Fruit fly (Drosophila melanogaster) whole organism, embryonic: ENCODE results near the gene witty.

Experiments
- Atf3 ChIP-seq: fragments of 200-800 bp; sonication (Bioruptor generic); optimal IDR thresholded peaks from 3 replicates; lab custom pipeline; 2016; ENCODE audit warnings: missing biosample characterization, missing genetic modification characterization
- CG10209 ChIP-seq: fragments of 200-800 bp; sonication (Bioruptor generic); optimal IDR thresholded peaks from 3 replicates; lab custom pipeline; 2017; ENCODE audit warnings: missing biosample characterization, mild to moderate bottlenecking, missing genetic modification characterization, missing genetic modification reagents
- CG10267 ChIP-seq: fragments of 200-800 bp; sonication (Bioruptor generic); optimal IDR thresholded peaks from 2 replicates; lab custom pipeline; 2018; ENCODE audit warnings: missing biosample characterization, mild to moderate bottlenecking, missing genetic modification characterization, moderate library complexity
- CG10274 ChIP-seq: fragments of 200-800 bp; sonication (Bioruptor generic); optimal IDR thresholded peaks from 3 replicates; lab custom pipeline; 2017; ENCODE audit warnings: missing biosample characterization, mild to moderate bottlenecking, missing genetic modification characterization
- CG10654 ChIP-seq: fragments of 200-800 bp; sonication (Bioruptor generic); optimal IDR thresholded peaks from 2 replicates; lab custom pipeline; 2016; ENCODE audit warnings: missing biosample characterization, missing genetic modification characterization
- CG1602 ChIP-seq: fragments of 200-800 bp; sonication (Bioruptor generic); optimal IDR thresholded peaks from 3 replicates; lab custom pipeline; 2016; ENCODE audit warnings: missing biosample characterization, missing genetic modification characterization
- CG1792 ChIP-seq: fragments of 200-800 bp; sonication (Bioruptor generic); optimal IDR thresholded peaks from 2 replicates; lab custom pipeline; 2016; ENCODE audit warnings: missing biosample characterization, missing genetic modification characterization
- CG18011 ChIP-seq: fragments of 200-800 bp; sonication (Bioruptor generic); optimal IDR thresholded peaks from 2 replicates; lab custom pipeline; 2017; ENCODE audit warnings: missing biosample characterization, missing genetic modification characterization, mild to moderate bottlenecking, moderate library complexity, missing genotype
- CG2678 ChIP-seq: fragments of 200-800 bp; sonication (Bioruptor generic); optimal IDR thresholded peaks from 3 replicates; lab custom pipeline; 2019; ENCODE audit warnings: missing biosample characterization, mild to moderate bottlenecking, missing genetic modification characterization, moderate library complexity
- CG31365 ChIP-seq: fragments of 200-800 bp; sonication (Bioruptor generic); optimal IDR thresholded peaks from 2 replicates; lab custom pipeline; 2018; ENCODE audit warnings: missing biosample characterization, mild to moderate bottlenecking, missing genetic modification characterization
- CG3163 ChIP-seq: fragments of 200-800 bp; sonication (Bioruptor generic); optimal IDR thresholded peaks from 3 replicates; lab custom pipeline; 2016; ENCODE audit warnings: missing biosample characterization, missing genetic modification characterization
- CG32532 ChIP-seq: fragments of 200-800 bp; sonication (Bioruptor generic); IDR thresholded peaks from 2 replicates; pipeline ENCODE4 v1.3.6; 2022; ENCODE audit warnings: missing biosample characterization, missing genetic modification characterization
- CG34224 ChIP-seq: fragments of 200-800 bp; sonication (Bioruptor generic); IDR thresholded peaks from 3 replicates; pipeline ENCODE4 v1.3.6; 2022; ENCODE audit warnings: missing biosample characterization, missing genetic modification characterization; ENCODE audit not compliant: partially characterized antibody
- CG42726 ChIP-seq: fragments of 200-800 bp; sonication (Bioruptor generic); IDR thresholded peaks from 2 replicates; pipeline ENCODE4 v1.3.6; 2022; ENCODE audit warnings: missing biosample characterization, missing genetic modification characterization; ENCODE audit not compliant: partially characterized antibody
- CG4424 ChIP-seq: fragments of 200-800 bp; sonication (Bioruptor generic); optimal IDR thresholded peaks from 3 replicates; lab custom pipeline; 2016; ENCODE audit warnings: missing biosample characterization, missing genetic modification characterization
- CG5953 ChIP-seq: fragments of 200-800 bp; sonication (Bioruptor generic); IDR thresholded peaks from 2 replicates; pipeline ENCODE4 v1.3.6; 2022; ENCODE audit warnings: missing biosample characterization, missing genetic modification characterization
- CG7963 ChIP-seq: fragments of 200-800 bp; sonication (Bioruptor generic); IDR thresholded peaks from 3 replicates; pipeline ENCODE4 v1.3.6; 2022; ENCODE audit warnings: missing biosample characterization, missing genetic modification characterization; ENCODE audit not compliant: partially characterized antibody
- Fer1 ChIP-seq: fragments of 200-800 bp; sonication (Bioruptor generic); optimal IDR thresholded peaks from 2 replicates; lab custom pipeline; 2017; ENCODE audit warnings: missing biosample characterization, mild to moderate bottlenecking, missing genetic modification characterization
- HmgZ ChIP-seq: fragments of 200-800 bp; sonication (Bioruptor generic); optimal IDR thresholded peaks from 2 replicates; lab custom pipeline; 2018; ENCODE audit warnings: missing biosample characterization, mild to moderate bottlenecking, missing genetic modification characterization
- Hr78 ChIP-seq, 2 experiments: fragments of 200-800 bp in 1 of 2; fragments of >200 bp in 1 of 2; sonication (Bioruptor generic) in 1 of 2; optimal IDR thresholded peaks; 2 replicates each; lab custom pipeline; 2017 to 2019; ENCODE audit warnings: missing biosample characterization in 2 of 2, missing genetic modification characterization in 2 of 2, mild to moderate bottlenecking in 1 of 2, moderate library complexity in 1 of 2
- Mad ChIP-seq: fragments of 200-800 bp; sonication (Bioruptor generic); optimal IDR thresholded peaks from 2 replicates; lab custom pipeline; 2016; ENCODE audit warnings: missing biosample characterization, missing genetic modification characterization
- Poxn ChIP-seq: fragments of 200-800 bp; sonication (Bioruptor generic); IDR thresholded peaks from 2 replicates; pipeline ENCODE4 v1.3.6; 2022; ENCODE audit warnings: missing biosample characterization, missing genetic modification characterization
- Six4 ChIP-seq: fragments of 200-800 bp; sonication (Bioruptor generic); optimal IDR thresholded peaks from 2 replicates; lab custom pipeline; 2016; ENCODE audit warnings: missing biosample characterization, missing genetic modification characterization
- Ssrp ChIP-seq: fragments of 200-800 bp; sonication (Bioruptor generic); optimal IDR thresholded peaks from 2 replicates; lab custom pipeline; 2018; ENCODE audit warnings: missing biosample characterization, mild to moderate bottlenecking, missing genetic modification characterization, moderate library complexity
- Xbp1 ChIP-seq: fragments of 200-800 bp; sonication (Bioruptor generic); optimal IDR thresholded peaks from 3 replicates; lab custom pipeline; 2016; ENCODE audit warnings: missing biosample characterization, mild to moderate bottlenecking, missing genetic modification characterization
- cg ChIP-seq: fragments of 200-800 bp; sonication (Bioruptor generic); optimal IDR thresholded peaks from 3 replicates; lab custom pipeline; 2019; ENCODE audit warnings: missing biosample characterization, mild to moderate bottlenecking, missing genetic modification characterization, moderate library complexity
- grn ChIP-seq: fragments of 200-800 bp; sonication (Bioruptor generic); optimal IDR thresholded peaks from 3 replicates; lab custom pipeline; 2017; ENCODE audit warnings: missing biosample characterization, missing genetic modification characterization
- insv ChIP-seq, 2 experiments: fragments of 200-800 bp; sonication (Bioruptor generic); optimal IDR thresholded peaks; 3 replicates each; lab custom pipeline; 2016 to 2018; ENCODE audit warnings: missing biosample characterization in 2 of 2, missing genetic modification characterization in 2 of 2
- kah ChIP-seq: fragments of 200-800 bp; sonication (Bioruptor generic); optimal IDR thresholded peaks from 2 replicates; lab custom pipeline; 2018; ENCODE audit warnings: missing biosample characterization, mild to moderate bottlenecking, missing genetic modification characterization
- knrl ChIP-seq: fragments of 200-800 bp; sonication (Bioruptor generic); IDR thresholded peaks from 3 replicates; pipeline ENCODE4 v1.3.6; 2022; ENCODE audit warnings: missing biosample characterization, missing genetic modification characterization; ENCODE audit not compliant: partially characterized antibody
- luna ChIP-seq: fragments of 200-800 bp; sonication (Bioruptor generic); optimal IDR thresholded peaks from 2 replicates; lab custom pipeline; 2016; ENCODE audit warnings: missing biosample characterization, missing genetic modification characterization
- nau ChIP-seq: fragments of 200-800 bp; sonication (Bioruptor generic); optimal IDR thresholded peaks from 3 replicates; lab custom pipeline; 2017; ENCODE audit warnings: missing biosample characterization, mild to moderate bottlenecking, missing genetic modification characterization, missing genetic modification reagents
- nom ChIP-seq: fragments of 200-800 bp; sonication (Bioruptor generic); optimal IDR thresholded peaks from 2 replicates; lab custom pipeline; 2017; ENCODE audit warnings: missing biosample characterization, missing genetic modification characterization, mild to moderate bottlenecking, moderate library complexity, missing genetic modification reagents
- org-1 ChIP-seq: fragments of 200-800 bp; sonication (Bioruptor generic); optimal IDR thresholded peaks from 2 replicates; lab custom pipeline; 2017; ENCODE audit warnings: missing biosample characterization, missing genetic modification characterization
- sens ChIP-seq: fragments of 200-800 bp; sonication (Bioruptor generic); peaks from one replicate; lab custom pipeline; 2016; ENCODE audit warnings: missing biosample characterization, missing genetic modification characterization
- seq ChIP-seq: fragments of 200-800 bp; sonication (Bioruptor generic); IDR thresholded peaks from 2 replicates; pipeline ENCODE4 v1.3.6; 2022; ENCODE audit warnings: missing biosample characterization, missing genetic modification characterization
- ssp ChIP-seq: fragments of 200-800 bp; sonication (Bioruptor generic); IDR thresholded peaks from 2 replicates; pipeline ENCODE4 v1.3.6; 2022; ENCODE audit warnings: missing biosample characterization, missing genetic modification characterization
- unpg ChIP-seq: fragments of 200-800 bp; sonication (Bioruptor generic); optimal IDR thresholded peaks from 3 replicates; lab custom pipeline; 2018; ENCODE audit warnings: missing biosample characterization, mild to moderate bottlenecking, missing genetic modification characterization, moderate library complexity
- wdn ChIP-seq: fragments of 200-800 bp; sonication (Bioruptor generic); IDR thresholded peaks from 2 replicates; pipeline ENCODE4 v1.3.6; 2022; ENCODE audit warnings: missing biosample characterization, missing genetic modification characterization

Gene witty

DNA sequence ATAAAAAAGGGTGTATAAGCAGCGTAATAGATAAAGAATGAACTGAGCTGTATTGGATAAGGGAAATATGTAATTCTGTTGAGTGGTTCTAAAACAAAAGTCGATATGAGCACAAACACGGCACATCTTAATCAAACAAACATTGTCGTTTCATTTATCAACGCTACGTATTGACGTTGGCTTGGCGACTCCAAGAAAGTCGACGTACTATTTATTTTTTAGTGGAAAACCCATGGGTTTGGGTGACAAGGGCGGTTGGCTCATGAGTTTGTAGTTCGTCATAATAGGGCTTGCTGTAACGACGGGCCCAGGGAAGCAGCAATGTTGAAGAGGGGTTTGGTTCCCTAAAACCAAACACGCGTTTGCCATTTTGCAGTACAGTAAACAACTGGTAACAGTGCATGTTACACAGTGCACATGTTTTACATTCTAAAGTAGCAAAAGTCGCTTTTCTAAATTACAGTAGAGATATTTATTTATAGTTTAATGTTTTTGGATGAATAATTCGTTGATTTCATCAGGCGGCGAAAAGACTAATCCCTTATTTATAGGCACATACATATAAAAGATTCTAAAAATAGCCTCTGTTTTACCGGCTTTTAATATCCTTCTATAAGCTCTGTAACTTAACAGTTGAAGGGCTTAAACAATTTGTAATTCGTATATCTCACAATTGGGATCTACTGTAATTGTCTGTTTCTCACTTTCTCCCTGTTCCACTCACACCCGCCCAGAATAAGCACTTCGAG, 23.3 kb downstream of the witty start (continued):
- TF ChIP-seq CG4424 (GFP tag; lab: Kevin White, UChicago) (peak; percentile 14), CG1602 (GFP tag; lab: Kevin White, UChicago) (peak; percentile 19), ssp (GFP tag; lab: Robert Waterston, UW) (no peak), sens (GFP tag; lab: Kevin White, UChicago) (peak; percentile 82), CG10209 (peak; percentile 16), Ssrp (tag; lab: Kevin White, UChicago) (peak; percentile 17), luna (GFP tag; lab: Kevin White, UChicago) (no peak), CG1792 (GFP tag; lab: Kevin White, UChicago) (no peak), Six4 (GFP tag; lab: Kevin White, UChicago) (no peak), Poxn (GFP tag; lab: Robert Waterston, UW) (no peak), unpg (GFP tag; lab: Kevin White, UChicago) (no peak), org-1 (peak; percentile 6), nom (GFP tag; lab: Kevin White, UChicago) (peak; percentile 2), CG18011 (GFP tag; lab: Kevin White, UChicago) (no peak), CG2678 (tag; lab: Kevin White, UChicago) (peak; percentile 52), CG7963 (GFP tag; lab: Robert Waterston, UW) (no peak), Xbp1 (GFP tag; lab: Kevin White, UChicago) (peak; percentile 23), CG10267 (tag; lab: Kevin White, UChicago) (peak; percentile 15), CG31365 (tag; lab: Kevin White, UChicago) (no peak), kah (no peak), CG10274 (GFP tag; lab: Kevin White, UChicago) (no peak), cg (GFP tag; lab: Kevin White, UChicago) (no peak), knrl (GFP tag; lab: Robert Waterston, UW) (no peak), Mad (no peak), CG42726 (no peak), wdn (GFP tag; lab: Robert Waterston, UW) (no peak), Hr78 (GFP tag; optimal IDR thresholded peaks at IDR 0.05; lab: Kevin White, UChicago) (no peak), CG32532 (GFP tag; lab: Robert Waterston, UW) (peak; percentile 28; the same call in 1 of the 2 replicates), Fer1 (no peak), CG3163 (GFP tag; lab: Kevin White, UChicago) (no peak), CG10654 (GFP tag; lab: Kevin White, UChicago) (no peak), insv (GFP tag; optimal IDR thresholded peaks at IDR 0.05; lab: Kevin White, UChicago) (no peak), Atf3 (no peak), HmgZ (tag; lab: Kevin White, UChicago) (no peak), grn (GFP tag; lab: Kevin White, UChicago) (no peak), CG34224 (GFP tag; lab: Robert Waterston, UW) (no peak), CG5953 (GFP tag; lab: Robert Waterston, UW) (no peak), nau (GFP tag; lab: Kevin White, UChicago) (no peak), seq (GFP tag; lab: Robert Waterston, UW) (no peak)
